Worm (Caenorhabditis elegans) whole organism, L4 larva: ENCODE measurements around the gene uvs-1.

Source experiments
- D1046.2 ChIP-seq: fragments of 200-800 bp; sonication (Bioruptor generic); IDR thresholded peaks from 2 replicates; pipeline ENCODE4 v1.3.6; 2022; ENCODE audit warnings: missing genetic modification characterization, missing compliant biosample characterization
- F26F4.8 ChIP-seq: fragments of 200-800 bp; sonication (Bioruptor generic); conservative IDR thresholded peaks from 2 replicates; pipeline ENCODE4 v1.3.6; 2022; ENCODE audit warnings: missing genetic modification characterization, missing compliant biosample characterization
- Y75B8A.6 ChIP-seq: fragments of 200-800 bp; sonication (Bioruptor generic); IDR thresholded peaks from 2 replicates; pipeline ENCODE4 v1.3.6; 2022; ENCODE audit warnings: missing genetic modification reagents, missing genetic modification characterization, missing compliant biosample characterization
- aly-2 ChIP-seq: sonication (generic microtip); optimal IDR thresholded peaks from 2 replicates; lab custom pipeline; 2018; ENCODE audit warnings: missing biosample characterization, missing genetic modification characterization
- ama-1 ChIP-seq: fragments of 150-350 bp; optimal IDR thresholded peaks from 2 replicates; lab custom pipeline; 2014; ENCODE audit warnings: inconsistent platforms, mixed read lengths
- attf-4 ChIP-seq: sonication (generic microtip); optimal IDR thresholded peaks from 3 replicates; lab custom pipeline; 2017; ENCODE audit warnings: missing biosample characterization, missing genetic modification characterization
- ceh-62 ChIP-seq: sonication (generic microtip); optimal IDR thresholded peaks from 2 replicates; lab custom pipeline; 2017; ENCODE audit warnings: missing biosample characterization, missing genetic modification characterization
- ces-1 ChIP-seq: fragments of 150-350 bp; sonication (generic microtip); optimal IDR thresholded peaks from 4 replicates; lab custom pipeline; 2014; ENCODE audit warnings: missing biosample characterization, missing genetic modification reagents, missing genetic modification characterization
- daf-12 ChIP-seq: fragments of 150-350 bp; optimal IDR thresholded peaks from 2 replicates; lab custom pipeline; 2014; ENCODE audit warnings: missing biosample characterization, missing genetic modification reagents, missing genetic modification characterization
- duxl-1 ChIP-seq: sonication (generic microtip); optimal IDR thresholded peaks from 2 replicates; lab custom pipeline; 2016; ENCODE audit warnings: mild to moderate bottlenecking, missing genetic modification characterization, moderate library complexity, missing compliant biosample characterization; ENCODE audit not compliant: poor library complexity
- egl-27 ChIP-seq: sonication (generic microtip); optimal IDR thresholded peaks from 3 replicates; lab custom pipeline; 2017; ENCODE audit warnings: missing biosample characterization, missing genetic modification reagents, missing genetic modification characterization
- fkh-10 ChIP-seq: fragments of 150-350 bp; optimal IDR thresholded peaks from 2 replicates; lab custom pipeline; 2014; ENCODE audit warnings: missing biosample characterization, missing genetic modification reagents, missing genetic modification characterization
- hlh-11 ChIP-seq: fragments of 200-800 bp; sonication (Bioruptor generic); optimal IDR thresholded peaks from 2 replicates; lab custom pipeline; 2018; ENCODE audit warnings: mild to moderate bottlenecking, missing genetic modification characterization, missing compliant biosample characterization
- hlh-30 ChIP-seq: sonication (generic microtip); optimal IDR thresholded peaks from 2 replicates; lab custom pipeline; 2017; ENCODE audit warnings: antibody characterized with exemption, mild to moderate bottlenecking, missing genetic modification characterization, missing compliant biosample characterization; ENCODE audit not compliant: insufficient read depth
- hmg-1.1 ChIP-seq: fragments of 200-800 bp; sonication (Bioruptor generic); IDR thresholded peaks from 2 replicates; pipeline ENCODE4 v1.3.6; 2022; ENCODE audit warnings: missing genetic modification reagents, missing genetic modification characterization, missing compliant biosample characterization
- lin-13 ChIP-seq: fragments of 150-350 bp; optimal IDR thresholded peaks from 2 replicates; lab custom pipeline; 2014; ENCODE audit warnings: missing biosample characterization, missing genetic modification reagents, missing genetic modification characterization
- lir-3 ChIP-seq: sonication (generic microtip); optimal IDR thresholded peaks from 2 replicates; lab custom pipeline; 2016; ENCODE audit warnings: mild to moderate bottlenecking, missing genetic modification characterization, missing compliant biosample characterization
- lsy-2 ChIP-seq, 2 experiments: fragments of 150-350 bp in 1 of 2; sonication (generic microtip) in 1 of 2; optimal IDR thresholded peaks; 2 replicates each; lab custom pipeline; 2014 to 2017; ENCODE audit warnings: missing biosample characterization in 2 of 2, missing genetic modification characterization in 2 of 2
- mdl-1 ChIP-seq, 2 experiments: fragments of 150-350 bp in 1 of 2; sonication (generic microtip) in 1 of 2; optimal IDR thresholded peaks; 2 replicates each; lab custom pipeline; 2014 to 2017; ENCODE audit warnings: missing biosample characterization in 2 of 2, missing genetic modification characterization in 2 of 2
- mdt-29 ChIP-seq: fragments of 200-800 bp; sonication (Bioruptor generic); IDR thresholded peaks from 2 replicates; pipeline ENCODE4 v1.3.6; 2022; ENCODE audit warnings: missing genetic modification reagents, missing genetic modification characterization, missing compliant biosample characterization
- mep-1 ChIP-seq: fragments of 150-350 bp; sonication (generic microtip); optimal IDR thresholded peaks from 3 replicates; lab custom pipeline; 2014; ENCODE audit warnings: missing biosample characterization, missing genetic modification characterization
- mes-2 ChIP-seq: sonication (generic microtip); optimal IDR thresholded peaks from 2 replicates; lab custom pipeline; 2016; ENCODE audit warnings: missing genotype, mild to moderate bottlenecking, missing genetic modification characterization, missing compliant biosample characterization; ENCODE audit not compliant: poor library complexity, severe bottlenecking
- mxl-2 ChIP-seq: fragments of 200-800 bp; sonication (Bioruptor generic); conservative IDR thresholded peaks from 2 replicates; pipeline ENCODE4 v1.3.6; 2022; ENCODE audit warnings: missing genetic modification reagents, missing genetic modification characterization, missing compliant biosample characterization
- nhr-10 ChIP-seq: fragments of 150-350 bp; optimal IDR thresholded peaks from 2 replicates; lab custom pipeline; 2014; ENCODE audit warnings: missing biosample characterization, missing genetic modification characterization
- nhr-25 ChIP-seq: sonication (generic microtip); optimal IDR thresholded peaks from 2 replicates; lab custom pipeline; 2017; ENCODE audit warnings: missing genetic modification characterization, mild to moderate bottlenecking, missing compliant biosample characterization, antibody characterized with exemption, moderate library complexity, borderline replicate concordance; ENCODE audit not compliant: insufficient read depth
- nhr-28 ChIP-seq: fragments of 150-350 bp; optimal IDR thresholded peaks from 2 replicates; lab custom pipeline; 2014; ENCODE audit warnings: missing biosample characterization, missing genetic modification characterization
- nhr-42 ChIP-seq: fragments of 200-800 bp; sonication (Bioruptor generic); IDR thresholded peaks from 2 replicates; pipeline ENCODE4 v1.3.6; 2022; ENCODE audit warnings: missing genetic modification characterization, missing compliant biosample characterization
- pqm-1 ChIP-seq: sonication (generic microtip); optimal IDR thresholded peaks from 2 replicates; lab custom pipeline; 2017; ENCODE audit warnings: missing biosample characterization, missing genetic modification characterization
- saeg-2 ChIP-seq: fragments of 200-800 bp; sonication (Bioruptor generic); IDR thresholded peaks from 2 replicates; pipeline ENCODE4 v1.3.6; 2022; ENCODE audit warnings: missing genetic modification reagents, missing genetic modification characterization, missing compliant biosample characterization
- snpc-1.2 ChIP-seq: fragments of 200-800 bp; sonication (Bioruptor generic); IDR thresholded peaks from 2 replicates; pipeline ENCODE4 v1.3.6; 2022; ENCODE audit warnings: missing genetic modification reagents, missing genetic modification characterization, missing compliant biosample characterization
- spr-1 ChIP-seq: sonication (generic microtip); optimal IDR thresholded peaks from 2 replicates; lab custom pipeline; 2016; ENCODE audit warnings: mild to moderate bottlenecking, missing genetic modification characterization, missing compliant biosample characterization
- unc-62 ChIP-seq, 3 experiments: fragments of 150-350 bp in 1 of 3; sonication (generic microtip); optimal IDR thresholded peaks in 2 of 3; peaks in 1 of 3; 1 replicate in 1 of 3; 2 replicates in 2 of 3; lab custom pipeline; 2014 to 2017; ENCODE audit warnings: missing biosample characterization in 3 of 3, missing genetic modification characterization in 3 of 3, missing genetic modification reagents in 3 of 3, missing genotype in 1 of 3
- zip-11 ChIP-seq: fragments of 200-800 bp; sonication (Bioruptor generic); IDR thresholded peaks from 2 replicates; pipeline ENCODE4 v1.3.6; 2022; ENCODE audit warnings: missing genetic modification characterization, missing compliant biosample characterization

The uvs-1 gene

DNA sequence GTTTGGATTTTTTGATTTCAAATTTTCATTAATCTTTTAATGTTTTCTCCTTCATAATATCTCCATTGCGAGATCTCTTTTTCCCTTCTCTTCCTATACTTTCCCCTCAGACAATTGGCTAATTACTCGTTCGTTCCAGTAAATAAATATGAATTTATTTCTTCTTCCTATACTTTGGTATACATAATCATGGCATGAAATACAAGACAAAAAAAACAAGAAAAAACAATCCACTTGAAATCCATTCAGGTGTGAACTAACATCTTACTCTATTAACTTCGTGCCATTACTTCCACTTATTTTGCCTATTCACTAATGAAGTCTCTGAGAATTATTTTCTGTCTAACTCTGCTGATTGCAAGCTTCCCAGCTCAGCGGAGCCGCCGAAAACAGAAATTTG is 38.2 kb upstream of the uvs-1 start, which contains the start of gene grd-8:
TSS of gene grd-8 (plus strand) at position 301 of the 400 bp plus-strand sequence.
- no peak for TF ChIP-seq F26F4.8 (GFP tag; lab: Robert Waterston, UW)
- no peak for TF ChIP-seq attf-4 (tag; lab: Kevin White, UChicago)
- no peak for TF ChIP-seq zip-11 (GFP tag; lab: Robert Waterston, UW)
- TF ChIP-seq fkh-10, result no peak
- no peak for TF ChIP-seq aly-2 (tag; lab: Kevin White, UChicago)
- TF ChIP-seq lsy-2 (tag; optimal IDR thresholded peaks at IDR 0.05; lab: Kevin White, UChicago), result no peak
- no peak for TF ChIP-seq pqm-1 (tag; lab: Kevin White, UChicago)
- no peak for TF ChIP-seq hmg-1.1 (GFP tag; lab: Robert Waterston, UW)
- TF ChIP-seq egl-27 (tag; lab: Kevin White, UChicago), result no peak

DNA sequence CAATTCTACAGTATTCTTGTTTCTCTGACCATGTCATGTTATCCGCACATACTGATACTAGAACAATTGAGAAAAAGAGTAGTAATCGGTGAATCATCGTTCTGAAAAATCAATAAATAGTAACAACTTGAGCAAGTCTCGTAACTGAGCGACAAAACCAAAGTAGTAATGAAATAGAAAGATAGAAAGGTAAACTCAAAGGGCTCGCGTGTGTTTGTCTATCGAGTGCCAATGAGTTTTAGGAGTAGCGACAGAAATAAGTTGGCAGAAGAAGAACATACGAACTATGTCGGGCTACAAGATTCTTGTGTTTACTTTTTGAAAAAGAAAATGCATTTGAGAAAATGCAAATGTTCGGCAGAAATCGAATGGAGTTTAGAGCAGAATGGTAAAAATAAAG is 35.5 kb upstream of the uvs-1 start, which contains the start of gene C37C3.12:
TSS of gene C37C3.12 (minus strand) at position 101 of the 400 bp plus-strand sequence.
- no peak for TF ChIP-seq spr-1 (tag; lab: Kevin White, UChicago)
- TF ChIP-seq nhr-42 (GFP tag; lab: Robert Waterston, UW), result no peak
- TF ChIP-seq D1046.2, result no peak
- TF ChIP-seq nhr-25 (tag; lab: Kevin White, UChicago), result no peak

DNA sequence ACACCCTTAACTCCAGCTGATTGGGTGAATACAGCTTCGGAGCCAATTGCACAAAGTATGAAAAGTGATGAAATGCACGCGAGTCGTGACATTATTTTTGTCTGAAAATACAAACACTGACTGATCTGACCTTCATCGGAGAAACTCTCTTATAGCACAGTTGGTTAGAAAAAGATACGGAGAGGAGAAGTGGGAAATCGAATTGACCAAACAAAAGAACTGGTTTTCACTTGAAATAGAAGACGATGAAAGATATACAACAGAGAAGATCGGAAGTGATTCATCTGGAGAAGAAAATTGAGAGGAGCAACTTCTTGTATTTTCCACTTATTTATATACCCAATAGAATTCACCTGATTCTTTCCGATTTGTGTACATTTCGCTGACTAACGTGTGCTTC is 33.8 kb upstream of the uvs-1 start, which contains the start of gene ttr-33:
TSS of gene ttr-33 (minus strand) at position 101 of the 400 bp plus-strand sequence.
- TF ChIP-seq nhr-28, result peak; percentile 4
- TF ChIP-seq ama-1 (lab: Kevin White, UChicago), result peak; percentile 5
- TF ChIP-seq nhr-42 (GFP tag; lab: Robert Waterston, UW), result no peak

DNA sequence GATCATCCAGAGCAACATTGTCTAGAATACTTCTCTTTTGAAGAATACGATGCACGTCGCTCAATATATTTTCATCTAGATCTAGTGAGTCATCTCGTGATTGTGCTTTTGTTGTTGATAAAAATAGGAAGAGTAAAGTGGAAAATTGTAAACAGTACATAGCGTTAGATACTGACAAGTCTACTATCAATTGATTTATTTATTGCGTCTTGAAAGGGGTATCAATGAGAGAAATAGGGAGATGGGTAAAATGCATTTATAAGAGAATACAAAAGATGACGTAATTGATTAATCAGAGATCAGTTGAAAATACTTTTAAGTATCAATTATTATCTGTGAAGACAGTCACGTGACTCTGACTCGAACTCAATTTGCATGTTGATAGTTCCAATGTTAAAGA is 32.9 kb upstream of the uvs-1 start, which contains the start of gene txt-5:
TSS of gene txt-5 (minus strand) at position 224 of the 400 bp plus-strand sequence.
- no peak for TF ChIP-seq saeg-2 (GFP tag; lab: Robert Waterston, UW)
- TF ChIP-seq hlh-30 (tag; lab: Kevin White, UChicago), result peak; percentile 45
- no peak for TF ChIP-seq snpc-1.2
- no peak for TF ChIP-seq duxl-1 (tag; lab: Kevin White, UChicago)
- TF ChIP-seq mdt-29 (GFP tag; lab: Robert Waterston, UW), result no peak
- TF ChIP-seq hlh-11 (tag; lab: Kevin White, UChicago), result peak; percentile 2
- TF ChIP-seq lin-13 (GFP tag; lab: Kevin White, UChicago), result no peak
- TF ChIP-seq nhr-10 (tag; lab: Kevin White, UChicago), result no peak
- TF ChIP-seq mxl-2 (GFP tag; lab: Robert Waterston, UW), result no peak
- TF ChIP-seq unc-62 (GFP tag; optimal IDR thresholded peaks at IDR 0.05 in 1 of 2; lab: Kevin White, UChicago), result peak in 1 of 2 experiments; percentile 62
- no peak for TF ChIP-seq unc-62 (tag; optimal IDR thresholded peaks at IDR 0.05; lab: Kevin White, UChicago)
- TF ChIP-seq ces-1 (GFP tag; lab: Kevin White, UChicago), result no peak
- TF ChIP-seq mes-2 (tag; lab: Kevin White, UChicago), result no peak
- peak; percentile 46 for TF ChIP-seq nhr-28
- TF ChIP-seq mdl-1 (tag; optimal IDR thresholded peaks at IDR 0.05; lab: Kevin White, UChicago), result peak in 1 of 2 experiments; percentile 46
- no peak for TF ChIP-seq Y75B8A.6 (GFP tag; lab: Robert Waterston, UW)
- TF ChIP-seq mep-1 (tag; lab: Kevin White, UChicago), result peak; percentile 53
- no peak for TF ChIP-seq lir-3
- no peak for TF ChIP-seq ceh-62 (tag; lab: Kevin White, UChicago)
- no peak for TF ChIP-seq daf-12 (tag; lab: Kevin White, UChicago)
- no peak for TF ChIP-seq attf-4 (tag; lab: Kevin White, UChicago)
